1 fruit fly cellular context compared by ENCODE assay signal in the genomic region with DNA sequence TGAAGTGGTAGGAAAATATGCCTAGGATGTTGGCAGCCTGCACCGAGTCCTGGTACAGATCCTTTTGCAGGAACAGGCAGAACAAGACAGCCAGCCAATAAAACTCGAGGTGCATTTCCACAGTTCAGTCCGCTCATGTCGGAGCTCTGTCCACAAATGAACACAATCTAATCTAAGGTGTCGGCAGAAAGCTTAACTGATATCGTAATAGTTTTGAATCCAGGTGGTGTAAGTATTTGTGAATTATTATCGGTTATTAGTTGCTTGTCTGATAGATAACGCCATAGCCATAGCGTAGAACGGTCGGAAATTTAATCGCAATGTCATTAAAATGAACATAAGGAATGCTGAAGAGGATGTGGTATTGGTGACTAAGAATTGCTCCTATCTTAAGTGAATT.
TF ChIP-seq lines count a peak whose summit lies in the region.

A gene (minus strand): TSS at position 159 of the 400 bp plus-strand sequence.

TF ChIP-seq in whole organism, embryonic, 481 proteins besides CTCF, POLR2A, EP300 and RAD21 (continued from another document):
- TF ChIP-seq row (GFP tag; IDR thresholded peaks at IDR 0.05; lab: Robert Waterston, UW) (no peak), Usf (GFP tag; optimal IDR thresholded peaks at IDR 0.05; lab: Kevin White, UChicago) (no peak), gcm (GFP tag; optimal IDR thresholded peaks at IDR 0.05; lab: Kevin White, UChicago) (no peak), kni (GFP tag; optimal IDR thresholded peaks at IDR 0.05; lab: Kevin White, UChicago) (no peak), HLH54F (GFP tag; optimal IDR thresholded peaks at IDR 0.05; lab: Kevin White, UChicago) (no peak), CG4282 (GFP tag; optimal IDR thresholded peaks at IDR 0.05; lab: Kevin White, UChicago) (no peak), fd64A (GFP tag; optimal IDR thresholded peaks at IDR 0.05; lab: Kevin White, UChicago) (no peak), GATAe (GFP tag; conservative IDR thresholded peaks at IDR 0.05; lab: Robert Waterston, UW) (peak; percentile 93), CG2129 (GFP tag; IDR thresholded peaks at IDR 0.05; lab: Robert Waterston, UW; ENCODE audit: partially characterized antibody) (no peak), Mad (GFP tag; optimal IDR thresholded peaks at IDR 0.05; lab: Kevin White, UChicago) (no peak), Vsx1 (GFP tag; optimal IDR thresholded peaks at IDR 0.05; lab: Kevin White, UChicago) (no peak), CkIIα-i1 (GFP tag; IDR thresholded peaks at IDR 0.05; lab: Robert Waterston, UW) (no peak), inv (GFP tag; IDR thresholded peaks at IDR 0.05; lab: Robert Waterston, UW; ENCODE audit: partially characterized antibody) (no peak), al (GFP tag; IDR thresholded peaks at IDR 0.05; lab: Robert Waterston, UW) (no peak), jigr1 (GFP tag; IDR thresholded peaks at IDR 0.05; lab: Robert Waterston, UW) (no peak), CG9437 (GFP tag; optimal IDR thresholded peaks at IDR 0.05; lab: Kevin White, UChicago) (no peak), Nf-YC (tag; optimal IDR thresholded peaks at IDR 0.05; lab: Kevin White, UChicago) (peak; percentile 8), pros (GFP tag; optimal IDR thresholded peaks at IDR 0.05; lab: Kevin White, UChicago) (no peak), dmrt11E (tag; optimal IDR thresholded peaks at IDR 0.05; lab: Kevin White, UChicago) (no peak), p53 (GFP tag; optimal IDR thresholded peaks at IDR 0.05; lab: Kevin White, UChicago) (no peak), MESR4 (GFP tag; optimal IDR thresholded peaks at IDR 0.05; lab: Kevin White, UChicago) (no peak), lab (GFP tag; optimal IDR thresholded peaks at IDR 0.05; lab: Kevin White, UChicago) (peak; percentile 52), E2f1 (GFP tag; IDR thresholded peaks at IDR 0.05; lab: Robert Waterston, UW) (no peak), kay (GFP tag; optimal IDR thresholded peaks at IDR 0.05; lab: Kevin White, UChicago) (no peak), dati (GFP tag; IDR thresholded peaks at IDR 0.05; lab: Robert Waterston, UW) (no peak), HLH4C (GFP tag; IDR thresholded peaks at IDR 0.05; lab: Robert Waterston, UW; ENCODE audit: partially characterized antibody) (no peak), pan (optimal IDR thresholded peaks at IDR 0.05; lab: Kevin White, UChicago) (no peak), pan (GFP tag; optimal IDR thresholded peaks at IDR 0.05 in 1 of 2, IDR thresholded peaks at IDR 0.05 in 1 of 2) (no peak), BtbVII (GFP tag; optimal IDR thresholded peaks at IDR 0.05; lab: Kevin White, UChicago) (no peak), Pdp1 (GFP tag; optimal IDR thresholded peaks at IDR 0.05; lab: Kevin White, UChicago) (no peak), CG2199 (GFP tag; IDR thresholded peaks at IDR 0.05; lab: Robert Waterston, UW) (no peak), HHEX (GFP tag; optimal IDR thresholded peaks at IDR 0.05; lab: Kevin White, UChicago) (no peak), caup (GFP tag; optimal IDR thresholded peaks at IDR 0.05; lab: Kevin White, UChicago; ENCODE audit: severe bottlenecking) (peak; percentile 46), bbx (GFP tag; IDR thresholded peaks at IDR 0.05; lab: Robert Waterston, UW; ENCODE audit: partially characterized antibody) (no peak), chinmo (GFP tag; IDR thresholded peaks at IDR 0.05; lab: Robert Waterston, UW; ENCODE audit: partially characterized antibody) (0 out of 4 replicates have a peak, but pooled peaks have one; percentile 13), CG17829 (tag; optimal IDR thresholded peaks at IDR 0.05; lab: Kevin White, UChicago) (no peak), lbe (GFP tag; optimal IDR thresholded peaks at IDR 0.05; lab: Kevin White, UChicago) (no peak), CG8388 (GFP tag; optimal IDR thresholded peaks at IDR 0.05; lab: Kevin White, UChicago) (no peak), h (optimal IDR thresholded peaks at IDR 0.05; lab: Kevin White, UChicago) (no peak), CG2120 (GFP tag; optimal IDR thresholded peaks at IDR 0.05; lab: Kevin White, UChicago) (no peak), eyg (GFP tag; optimal IDR thresholded peaks at IDR 0.05; lab: Kevin White, UChicago) (no peak), emc (GFP tag; optimal IDR thresholded peaks at IDR 0.05; lab: Kevin White, UChicago) (no peak), Blimp-1 (GFP tag; optimal IDR thresholded peaks at IDR 0.05; lab: Kevin White, UChicago) (no peak), salm (tag; optimal IDR thresholded peaks at IDR 0.05; lab: Kevin White, UChicago) (peak; percentile 68), toy (GFP tag; IDR thresholded peaks at IDR 0.05; lab: Robert Waterston, UW) (0 out of 2 replicates have a peak, but pooled peaks have one; percentile 14), CG1792 (GFP tag; optimal IDR thresholded peaks at IDR 0.05; lab: Kevin White, UChicago) (no peak), Tbp (GFP tag; optimal IDR thresholded peaks at IDR 0.05; lab: Kevin White, UChicago) (no peak), CG9932 (GFP tag; IDR thresholded peaks at IDR 0.05; lab: Robert Waterston, UW) (no peak), sima (GFP tag; optimal IDR thresholded peaks at IDR 0.05; lab: Kevin White, UChicago) (no peak), CG31441 (GFP tag; IDR thresholded peaks at IDR 0.05; lab: Robert Waterston, UW) (no peak), Aef1 (GFP tag; IDR thresholded peaks at IDR 0.05; lab: Robert Waterston, UW) (no peak), D19A (tag; optimal IDR thresholded peaks at IDR 0.05; lab: Kevin White, UChicago) (no peak), sug (tag; optimal IDR thresholded peaks at IDR 0.05; lab: Kevin White, UChicago) (peak; percentile 55), bigmax (GFP tag; optimal IDR thresholded peaks at IDR 0.05; lab: Kevin White, UChicago) (no peak), CG31224 (GFP tag; IDR thresholded peaks at IDR 0.05; lab: Robert Waterston, UW) (no peak), Antp (GFP tag; optimal IDR thresholded peaks at IDR 0.05; lab: Kevin White, UChicago) (no peak), CG12744 (GFP tag; optimal IDR thresholded peaks at IDR 0.05; lab: Kevin White, UChicago) (no peak), Lim3 (GFP tag; IDR thresholded peaks at IDR 0.05; lab: Robert Waterston, UW) (no peak), CG13775 (GFP tag; optimal IDR thresholded peaks at IDR 0.05; lab: Kevin White, UChicago) (no peak), CG8290 (GFP tag; optimal IDR thresholded peaks at IDR 0.05; lab: Kevin White, UChicago) (no peak), CG8290 (tag; optimal IDR thresholded peaks at IDR 0.05; lab: Kevin White, UChicago) (peak in 1 of 2 experiments; percentile 12), peb (GFP tag; IDR thresholded peaks at IDR 0.05; lab: Robert Waterston, UW) (no peak), hth (optimal IDR thresholded peaks at IDR 0.05; lab: Kevin White, UChicago) (no peak), zen2 (GFP tag; IDR thresholded peaks at IDR 0.05; lab: Robert Waterston, UW; ENCODE audit: partially characterized antibody) (no peak), zfh1 (GFP tag; IDR thresholded peaks at IDR 0.05; lab: Robert Waterston, UW) (no peak), Rfx (GFP tag; IDR thresholded peaks at IDR 0.05; lab: Robert Waterston, UW) (no peak), Kr (GFP tag; optimal IDR thresholded peaks at IDR 0.05; lab: Kevin White, UChicago) (no peak), CG1603 (tag; optimal IDR thresholded peaks at IDR 0.05; lab: Kevin White, UChicago) (no peak), HmgZ (tag; optimal IDR thresholded peaks at IDR 0.05; lab: Kevin White, UChicago) (peak; percentile 24)
